Worm (Caenorhabditis elegans) whole organism, L4 larva: ENCODE measurements around the gene fipr-17.
"Not testable (repeated sequence)": the region's sequence is repeated elsewhere in the genome, so short reads cannot be mapped to it uniquely, and the experiment has no call there.

Source experiments
- D1046.2 ChIP-seq: fragments of 200-800 bp; sonication (Bioruptor generic); IDR thresholded peaks from 2 replicates; pipeline ENCODE4 v1.3.6; 2022; ENCODE audit warnings: missing genetic modification characterization, missing compliant biosample characterization
- T26A8.4 ChIP-seq: fragments of 200-800 bp; sonication (Bioruptor generic); IDR thresholded peaks from 2 replicates; pipeline ENCODE4 v1.3.6; 2022; ENCODE audit warnings: missing genetic modification characterization, missing compliant biosample characterization
- aha-1 ChIP-seq: fragments of 150-350 bp; peaks from one replicate; lab custom pipeline; 2014; ENCODE audit warnings: missing biosample characterization, missing genetic modification characterization
- ama-1 ChIP-seq: fragments of 150-350 bp; optimal IDR thresholded peaks from 2 replicates; lab custom pipeline; 2014; ENCODE audit warnings: inconsistent platforms, mixed read lengths
- ceh-28 ChIP-seq: fragments of 150-350 bp; optimal IDR thresholded peaks from 2 replicates; lab custom pipeline; 2014; ENCODE audit warnings: missing biosample characterization, missing genetic modification reagents, missing genetic modification characterization
- cey-2 ChIP-seq: sonication (generic microtip); optimal IDR thresholded peaks from 3 replicates; lab custom pipeline; 2017; ENCODE audit warnings: missing genetic modification characterization, mild to moderate bottlenecking, missing compliant biosample characterization, antibody characterized with exemption, borderline replicate concordance; ENCODE audit not compliant: insufficient read depth
- ctbp-1 ChIP-seq: fragments of 200-800 bp; sonication (Bioruptor generic); IDR thresholded peaks from 2 replicates; pipeline ENCODE4 v1.3.6; 2022; ENCODE audit warnings: missing genetic modification reagents, missing genetic modification characterization, missing compliant biosample characterization
- daf-8 ChIP-seq: fragments of 200-800 bp; sonication (Bioruptor generic); IDR thresholded peaks from 2 replicates; pipeline ENCODE4 v1.3.6; 2022; ENCODE audit warnings: missing genetic modification characterization, missing compliant biosample characterization
- dmd-8 ChIP-seq: fragments of 200-800 bp; sonication (Bioruptor generic); IDR thresholded peaks from 2 replicates; pipeline ENCODE4 v1.3.6; 2022; ENCODE audit warnings: missing genetic modification characterization, missing compliant biosample characterization
- dve-1 ChIP-seq: sonication (generic microtip); optimal IDR thresholded peaks from 2 replicates; lab custom pipeline; 2017; ENCODE audit warnings: antibody characterized with exemption, mild to moderate bottlenecking, missing genetic modification characterization, missing compliant biosample characterization; ENCODE audit not compliant: insufficient read depth
- egl-43 ChIP-seq: fragments of 200-800 bp; sonication (Bioruptor generic); IDR thresholded peaks from 2 replicates; pipeline ENCODE4 v1.3.6; 2022; ENCODE audit warnings: missing genetic modification reagents, missing genetic modification characterization, missing compliant biosample characterization
- fkh-10 ChIP-seq: fragments of 150-350 bp; optimal IDR thresholded peaks from 2 replicates; lab custom pipeline; 2014; ENCODE audit warnings: missing biosample characterization, missing genetic modification reagents, missing genetic modification characterization
- lim-7 ChIP-seq: fragments of 200-800 bp; sonication (Bioruptor generic); IDR thresholded peaks from 2 replicates; pipeline ENCODE4 v1.3.6; 2022; ENCODE audit warnings: missing genetic modification characterization, missing compliant biosample characterization
- lin-38 ChIP-seq: fragments of 200-800 bp; sonication (Bioruptor generic); IDR thresholded peaks from 2 replicates; pipeline ENCODE4 v1.3.6; 2022; ENCODE audit warnings: missing genetic modification reagents, missing genetic modification characterization, missing compliant biosample characterization
- lsy-2 ChIP-seq, 2 experiments: fragments of 150-350 bp in 1 of 2; sonication (generic microtip) in 1 of 2; optimal IDR thresholded peaks; 2 replicates each; lab custom pipeline; 2014 to 2017; ENCODE audit warnings: missing biosample characterization in 2 of 2, missing genetic modification characterization in 2 of 2
- madf-5 ChIP-seq, 2 experiments: fragments of 200-800 bp; sonication (Bioruptor generic); IDR thresholded peaks; 2 replicates each; pipeline ENCODE4 v1.3.6; 2022; ENCODE audit warnings: missing compliant biosample characterization in 2 of 2, missing genetic modification characterization in 2 of 2
- madf-9 ChIP-seq: fragments of 200-800 bp; sonication (Bioruptor generic); conservative IDR thresholded peaks from 2 replicates; pipeline ENCODE4 v1.3.6; 2022; ENCODE audit warnings: missing genetic modification reagents, missing genetic modification characterization, missing compliant biosample characterization
- mep-1 ChIP-seq: fragments of 150-350 bp; sonication (generic microtip); optimal IDR thresholded peaks from 3 replicates; lab custom pipeline; 2014; ENCODE audit warnings: missing biosample characterization, missing genetic modification characterization
- mes-2 ChIP-seq: sonication (generic microtip); optimal IDR thresholded peaks from 2 replicates; lab custom pipeline; 2016; ENCODE audit warnings: missing genotype, mild to moderate bottlenecking, missing genetic modification characterization, missing compliant biosample characterization; ENCODE audit not compliant: poor library complexity, severe bottlenecking
- mxl-2 ChIP-seq: fragments of 200-800 bp; sonication (Bioruptor generic); conservative IDR thresholded peaks from 2 replicates; pipeline ENCODE4 v1.3.6; 2022; ENCODE audit warnings: missing genetic modification reagents, missing genetic modification characterization, missing compliant biosample characterization
- nhr-10 ChIP-seq: fragments of 150-350 bp; optimal IDR thresholded peaks from 2 replicates; lab custom pipeline; 2014; ENCODE audit warnings: missing biosample characterization, missing genetic modification characterization
- nhr-237 ChIP-seq: sonication (generic microtip); optimal IDR thresholded peaks from 2 replicates; lab custom pipeline; 2017; ENCODE audit warnings: missing biosample characterization, missing genetic modification characterization
- nhr-25 ChIP-seq: sonication (generic microtip); optimal IDR thresholded peaks from 2 replicates; lab custom pipeline; 2017; ENCODE audit warnings: missing genetic modification characterization, mild to moderate bottlenecking, missing compliant biosample characterization, antibody characterized with exemption, moderate library complexity, borderline replicate concordance; ENCODE audit not compliant: insufficient read depth
- nhr-77 ChIP-seq: fragments of 150-350 bp; optimal IDR thresholded peaks from 2 replicates; lab custom pipeline; 2014; ENCODE audit warnings: missing biosample characterization, missing genetic modification characterization
- pha-4 ChIP-seq, 2 experiments: fragments of 150-350 bp in 1 of 2; fragments of 200-800 bp in 1 of 2; sonication (Bioruptor generic) in 1 of 2; IDR thresholded peaks in 1 of 2; optimal IDR thresholded peaks in 1 of 2; 2 replicates each; pipeline versions ENCODE4 v1.3.6 to Lab custom; 2014 to 2022; ENCODE audit warnings: missing genetic modification characterization in 2 of 2, missing genetic modification reagents in 2 of 2, missing biosample characterization in 1 of 2, missing compliant biosample characterization in 1 of 2
- pqm-1 ChIP-seq: sonication (generic microtip); optimal IDR thresholded peaks from 2 replicates; lab custom pipeline; 2017; ENCODE audit warnings: missing biosample characterization, missing genetic modification characterization
- set-16 ChIP-seq: fragments of 200-800 bp; sonication (Bioruptor generic); IDR thresholded peaks from 2 replicates; pipeline ENCODE4 v1.3.6; 2022; ENCODE audit warnings: missing genetic modification reagents, missing genetic modification characterization, missing compliant biosample characterization
- skn-1 ChIP-seq: fragments of 150-350 bp; optimal IDR thresholded peaks from 2 replicates; lab custom pipeline; 2014; ENCODE audit warnings: missing biosample characterization, missing genetic modification characterization
- tra-1 ChIP-seq: fragments of 200-800 bp; sonication (Bioruptor generic); IDR thresholded peaks from 2 replicates; pipeline ENCODE4 v1.3.6; 2022; ENCODE audit warnings: missing genetic modification reagents, missing genetic modification characterization, missing compliant biosample characterization
- unc-62 ChIP-seq, 3 experiments: fragments of 150-350 bp in 1 of 3; sonication (generic microtip); optimal IDR thresholded peaks in 2 of 3; peaks in 1 of 3; 1 replicate in 1 of 3; 2 replicates in 2 of 3; lab custom pipeline; 2014 to 2017; ENCODE audit warnings: missing biosample characterization in 3 of 3, missing genetic modification characterization in 3 of 3, missing genetic modification reagents in 3 of 3, missing genotype in 1 of 3
- ztf-7 ChIP-seq: fragments of 150-350 bp; optimal IDR thresholded peaks from 2 replicates; lab custom pipeline; 2014; ENCODE audit warnings: missing biosample characterization, missing genetic modification characterization

fipr-17 gene

ce11 chrIII:10987561-10988184 is 19.7 kb downstream of the fipr-17 start, which contains the start of gene col-94 (continued):
- TF ChIP-seq skn-1 = no peak
- TF ChIP-seq ztf-7 (tag; lab: Kevin White, UChicago) = no peak
- no peak for TF ChIP-seq pqm-1
- no peak for TF ChIP-seq nhr-77 (tag; lab: Kevin White, UChicago)
- no peak for TF ChIP-seq nhr-237
- no peak for TF ChIP-seq nhr-25
- peak in 1 of 2 experiments; percentile 56 for TF ChIP-seq unc-62 (GFP tag; optimal IDR thresholded peaks at IDR 0.05 in 1 of 2; lab: Kevin White, UChicago)
- TF ChIP-seq unc-62 (tag; optimal IDR thresholded peaks at IDR 0.05; lab: Kevin White, UChicago) = no peak
- TF ChIP-seq aha-1 (tag; lab: Kevin White, UChicago) = peak; percentile 71
- TF ChIP-seq, all 104 proteins: peak for 7

DNA sequence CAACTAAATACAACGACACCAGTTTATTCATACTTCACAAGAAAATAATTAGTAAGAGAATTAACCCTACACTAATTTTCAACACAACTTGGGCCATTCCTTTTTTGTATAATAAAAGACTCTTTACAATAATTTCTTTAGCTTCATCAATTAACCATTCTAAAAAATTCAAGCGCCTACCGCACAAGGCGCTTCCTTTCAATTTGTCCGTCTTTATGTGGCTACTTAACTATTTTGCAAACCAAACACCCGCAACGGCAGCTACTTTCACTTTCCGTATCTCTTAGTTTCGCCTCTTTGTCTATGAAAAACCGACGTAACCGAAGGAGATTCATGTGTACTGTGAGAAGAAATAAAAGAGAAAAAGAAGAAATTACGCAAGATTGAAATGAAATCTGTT is 21.0 kb downstream of the fipr-17 start:
- peak; percentile 13 for TF ChIP-seq mes-2 (tag; lab: Kevin White, UChicago)
- peak; percentile 22 for TF ChIP-seq ama-1 (lab: Kevin White, UChicago)
- peak; percentile 87 for TF ChIP-seq aha-1 (tag; lab: Kevin White, UChicago)

- TF ChIP-seq fkh-10 = no peak
- peak; percentile 20 for TF ChIP-seq cey-2 (tag; lab: Kevin White, UChicago)
- no peak for TF ChIP-seq daf-8 (GFP tag; lab: Robert Waterston, UW)
- TF ChIP-seq ceh-28 (tag; lab: Kevin White, UChicago) = no peak
- peak; percentile 21 for TF ChIP-seq dve-1 (tag; lab: Kevin White, UChicago)
- TF ChIP-seq lsy-2 (tag; optimal IDR thresholded peaks at IDR 0.05; lab: Kevin White, UChicago) = no peak
- peak; percentile 67 for TF ChIP-seq nhr-10 (tag; lab: Kevin White, UChicago)
- TF ChIP-seq mes-2 (tag; lab: Kevin White, UChicago) = peak; percentile 12
- no peak for TF ChIP-seq mep-1
- TF ChIP-seq nhr-25 = peak; percentile 48
These were observed 21.8 kb downstream of the fipr-17 start, which contains the start of gene col-93 for ce11 chrIII:10985559-10986036. Gene col-93, minus strand, starts transcription at chrIII:10985609.

DNA sequence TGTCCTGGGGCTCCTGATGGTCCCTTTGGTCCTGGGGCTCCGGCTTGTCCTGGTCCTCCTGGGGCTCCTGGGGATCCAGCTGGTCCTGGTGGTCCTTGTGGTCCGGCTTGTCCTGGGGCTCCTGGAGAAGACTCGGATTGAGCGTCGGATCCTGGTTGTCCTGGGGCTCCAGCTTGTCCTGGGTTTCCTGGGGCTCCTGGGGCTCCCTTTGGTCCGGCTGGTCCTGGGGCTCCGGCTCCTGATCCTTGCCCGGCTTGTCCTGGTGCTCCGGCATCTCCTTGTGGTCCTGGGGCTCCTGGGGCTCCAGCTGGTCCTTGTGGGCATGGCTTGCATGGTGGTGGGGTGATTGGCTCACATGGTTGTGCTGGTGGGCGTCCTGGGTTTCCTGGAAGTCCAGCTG is 22.7 kb downstream of the fipr-17 start:
- TF ChIP-seq mxl-2 (GFP tag; lab: Robert Waterston, UW) (0 out of 2 replicates have a peak, but pooled peaks have one; percentile 42), T26A8.4 (0 out of 2 replicates have a peak, but pooled peaks have one; percentile 33), tra-1 (GFP tag; lab: Robert Waterston, UW) (peak; percentile 59; the same call in 1 of the 2 replicates), dmd-8 (GFP tag; lab: Robert Waterston, UW) (0 out of 2 replicates have a peak, but pooled peaks have one; percentile 55), egl-43 (0 out of 2 replicates have a peak, but pooled peaks have one; percentile 24), set-16 (GFP tag; lab: Robert Waterston, UW) (peak; percentile 99), madf-5 (GFP tag; IDR thresholded peaks at IDR 0.05; lab: Robert Waterston, UW) (peak in 1 of 2 experiments; percentile 96; a peak in 2 of 4 replicates), lim-7 (GFP tag; lab: Robert Waterston, UW) (peak; percentile 45; the same call in 1 of the 2 replicates), madf-9 (GFP tag; lab: Robert Waterston, UW) (0 out of 2 replicates have a peak, but pooled peaks have one; percentile 39), pha-4 (GFP tag; IDR thresholded peaks at IDR 0.05; lab: Robert Waterston, UW) (peak; percentile 45; the same call in 1 of the 2 replicates), D1046.2 (GFP tag; lab: Robert Waterston, UW) (0 out of 2 replicates have a peak, but pooled peaks have one; percentile 50), lin-38 (GFP tag; lab: Robert Waterston, UW) (peak; percentile 18; the same call in 1 of the 2 replicates), ctbp-1 (GFP tag; lab: Robert Waterston, UW) (peak; percentile 38; the same call in 1 of the 2 replicates)
- not testable (repeated sequence) for TF ChIP-seq pha-4 (tag; optimal IDR thresholded peaks at IDR 0.05; lab: Kevin White, UChicago)
- TF ChIP-seq, all 104 proteins: peak for 13; not testable (repeated sequence) for 91
